Worm (Caenorhabditis elegans) whole organism, L4 larva: ENCODE data around the gene T20D4.15.
A peak's percentile ranks its signal among the peaks of the same experiment; 100 is the strongest.

Experiments used
- F10B5.3 ChIP-seq: sonication (generic microtip); optimal IDR thresholded peaks from 2 replicates; lab custom pipeline; 2016; ENCODE audit warnings: mild to moderate bottlenecking, missing genetic modification characterization, missing compliant biosample characterization
- ZK337.2 ChIP-seq: fragments of 200-800 bp; sonication (Bioruptor generic); IDR thresholded peaks from 2 replicates; pipeline ENCODE4 v1.3.6; 2022; ENCODE audit warnings: missing genetic modification reagents, missing genetic modification characterization, missing compliant biosample characterization
- aha-1 ChIP-seq: fragments of 150-350 bp; peaks from one replicate; lab custom pipeline; 2014; ENCODE audit warnings: missing biosample characterization, missing genetic modification characterization
- aly-2 ChIP-seq: sonication (generic microtip); optimal IDR thresholded peaks from 2 replicates; lab custom pipeline; 2018; ENCODE audit warnings: missing biosample characterization, missing genetic modification characterization
- ceh-20 ChIP-seq: fragments of 200-800 bp; sonication (Bioruptor generic); IDR thresholded peaks from 2 replicates; pipeline ENCODE4 v1.3.6; 2022; ENCODE audit warnings: missing genetic modification reagents, missing genetic modification characterization, missing compliant biosample characterization
- ceh-62 ChIP-seq: sonication (generic microtip); optimal IDR thresholded peaks from 2 replicates; lab custom pipeline; 2017; ENCODE audit warnings: missing biosample characterization, missing genetic modification characterization
- cey-2 ChIP-seq: sonication (generic microtip); optimal IDR thresholded peaks from 3 replicates; lab custom pipeline; 2017; ENCODE audit warnings: missing genetic modification characterization, mild to moderate bottlenecking, missing compliant biosample characterization, antibody characterized with exemption, borderline replicate concordance; ENCODE audit not compliant: insufficient read depth
- ctbp-1 ChIP-seq: fragments of 200-800 bp; sonication (Bioruptor generic); IDR thresholded peaks from 2 replicates; pipeline ENCODE4 v1.3.6; 2022; ENCODE audit warnings: missing genetic modification reagents, missing genetic modification characterization, missing compliant biosample characterization
- daf-16 ChIP-seq, 3 experiments: sonication (generic microtip); optimal IDR thresholded peaks; 2 replicates each; lab custom pipeline; 2016 to 2017; ENCODE audit warnings: missing genetic modification characterization in 3 of 3, missing genetic modification reagents in 3 of 3, mild to moderate bottlenecking in 2 of 3, missing compliant biosample characterization in 2 of 3, missing biosample characterization in 1 of 3, moderate library complexity in 1 of 3
- dmd-6 ChIP-seq: fragments of 200-800 bp; sonication (Bioruptor generic); IDR thresholded peaks from 2 replicates; pipeline ENCODE4 v1.3.6; 2022; ENCODE audit warnings: missing genetic modification reagents, missing genetic modification characterization, missing compliant biosample characterization
- dmd-8 ChIP-seq: fragments of 200-800 bp; sonication (Bioruptor generic); IDR thresholded peaks from 2 replicates; pipeline ENCODE4 v1.3.6; 2022; ENCODE audit warnings: missing genetic modification characterization, missing compliant biosample characterization
- dpl-1 ChIP-seq: fragments of 150-350 bp; optimal IDR thresholded peaks from 2 replicates; lab custom pipeline; 2014; ENCODE audit warnings: missing biosample characterization, missing genetic modification reagents, missing genetic modification characterization
- duxl-1 ChIP-seq: sonication (generic microtip); optimal IDR thresholded peaks from 2 replicates; lab custom pipeline; 2016; ENCODE audit warnings: mild to moderate bottlenecking, missing genetic modification characterization, moderate library complexity, missing compliant biosample characterization; ENCODE audit not compliant: poor library complexity
- egl-27 ChIP-seq: sonication (generic microtip); optimal IDR thresholded peaks from 3 replicates; lab custom pipeline; 2017; ENCODE audit warnings: missing biosample characterization, missing genetic modification reagents, missing genetic modification characterization
- egl-43 ChIP-seq: fragments of 200-800 bp; sonication (Bioruptor generic); IDR thresholded peaks from 2 replicates; pipeline ENCODE4 v1.3.6; 2022; ENCODE audit warnings: missing genetic modification reagents, missing genetic modification characterization, missing compliant biosample characterization
- fkh-10 ChIP-seq: fragments of 150-350 bp; optimal IDR thresholded peaks from 2 replicates; lab custom pipeline; 2014; ENCODE audit warnings: missing biosample characterization, missing genetic modification reagents, missing genetic modification characterization
- gei-8 ChIP-seq: fragments of 200-800 bp; sonication (Bioruptor generic); optimal IDR thresholded peaks from 2 replicates; lab custom pipeline; 2018; ENCODE audit warnings: mild to moderate bottlenecking, missing genetic modification characterization, missing compliant biosample characterization
- hif-1 ChIP-seq, 2 experiments: sonication (generic microtip); optimal IDR thresholded peaks; 2 replicates each; lab custom pipeline; 2016 to 2017; ENCODE audit warnings: missing compliant biosample characterization in 2 of 2, missing genetic modification characterization in 2 of 2, missing genetic modification reagents in 2 of 2, missing genotype in 2 of 2, mild to moderate bottlenecking in 1 of 2
- hlh-30 ChIP-seq: sonication (generic microtip); optimal IDR thresholded peaks from 2 replicates; lab custom pipeline; 2017; ENCODE audit warnings: antibody characterized with exemption, mild to moderate bottlenecking, missing genetic modification characterization, missing compliant biosample characterization; ENCODE audit not compliant: insufficient read depth
- hmg-1.1 ChIP-seq: fragments of 200-800 bp; sonication (Bioruptor generic); IDR thresholded peaks from 2 replicates; pipeline ENCODE4 v1.3.6; 2022; ENCODE audit warnings: missing genetic modification reagents, missing genetic modification characterization, missing compliant biosample characterization
- jun-1 ChIP-seq: fragments of 150-350 bp; optimal IDR thresholded peaks from 2 replicates; lab custom pipeline; 2014; ENCODE audit warnings: missing biosample characterization, missing genetic modification reagents, missing genetic modification characterization
- lim-7 ChIP-seq: fragments of 200-800 bp; sonication (Bioruptor generic); IDR thresholded peaks from 2 replicates; pipeline ENCODE4 v1.3.6; 2022; ENCODE audit warnings: missing genetic modification characterization, missing compliant biosample characterization
- lin-13 ChIP-seq: fragments of 150-350 bp; optimal IDR thresholded peaks from 2 replicates; lab custom pipeline; 2014; ENCODE audit warnings: missing biosample characterization, missing genetic modification reagents, missing genetic modification characterization
- lin-29 ChIP-seq: fragments of 200-800 bp; sonication (Bioruptor generic); IDR thresholded peaks from 2 replicates; pipeline ENCODE4 v1.3.6; 2022; ENCODE audit warnings: missing genetic modification reagents, missing genetic modification characterization, missing compliant biosample characterization
- lsy-2 ChIP-seq, 2 experiments: fragments of 150-350 bp in 1 of 2; sonication (generic microtip) in 1 of 2; optimal IDR thresholded peaks; 2 replicates each; lab custom pipeline; 2014 to 2017; ENCODE audit warnings: missing biosample characterization in 2 of 2, missing genetic modification characterization in 2 of 2
- madf-9 ChIP-seq: fragments of 200-800 bp; sonication (Bioruptor generic); conservative IDR thresholded peaks from 2 replicates; pipeline ENCODE4 v1.3.6; 2022; ENCODE audit warnings: missing genetic modification reagents, missing genetic modification characterization, missing compliant biosample characterization
- mep-1 ChIP-seq: fragments of 150-350 bp; sonication (generic microtip); optimal IDR thresholded peaks from 3 replicates; lab custom pipeline; 2014; ENCODE audit warnings: missing biosample characterization, missing genetic modification characterization
- mes-2 ChIP-seq: sonication (generic microtip); optimal IDR thresholded peaks from 2 replicates; lab custom pipeline; 2016; ENCODE audit warnings: missing genotype, mild to moderate bottlenecking, missing genetic modification characterization, missing compliant biosample characterization; ENCODE audit not compliant: poor library complexity, severe bottlenecking
- mxl-3 ChIP-seq: fragments of 200-800 bp; sonication (Bioruptor generic); optimal IDR thresholded peaks from 2 replicates; lab custom pipeline; 2018; ENCODE audit warnings: mild to moderate bottlenecking, missing genetic modification characterization, missing compliant biosample characterization
- nhr-10 ChIP-seq: fragments of 150-350 bp; optimal IDR thresholded peaks from 2 replicates; lab custom pipeline; 2014; ENCODE audit warnings: missing biosample characterization, missing genetic modification characterization
- nhr-102 ChIP-seq: sonication (generic microtip); optimal IDR thresholded peaks from 2 replicates; lab custom pipeline; 2016; ENCODE audit warnings: mild to moderate bottlenecking, missing genetic modification characterization, moderate library complexity, missing compliant biosample characterization
- nhr-11 ChIP-seq: fragments of 150-350 bp; optimal IDR thresholded peaks from 2 replicates; lab custom pipeline; 2014; ENCODE audit warnings: missing biosample characterization, missing genetic modification characterization
- nhr-28 ChIP-seq: fragments of 150-350 bp; optimal IDR thresholded peaks from 2 replicates; lab custom pipeline; 2014; ENCODE audit warnings: missing biosample characterization, missing genetic modification characterization
- nhr-48 ChIP-seq: sonication (generic microtip); optimal IDR thresholded peaks from 2 replicates; lab custom pipeline; 2016; ENCODE audit warnings: mild to moderate bottlenecking, missing genetic modification characterization, missing compliant biosample characterization
- nhr-6 ChIP-seq: fragments of 150-350 bp; optimal IDR thresholded peaks from 2 replicates; lab custom pipeline; 2014; ENCODE audit warnings: missing biosample characterization, missing genetic modification characterization
- nhr-76 ChIP-seq: fragments of 150-350 bp; optimal IDR thresholded peaks from 2 replicates; lab custom pipeline; 2014; ENCODE audit warnings: missing biosample characterization, missing genetic modification characterization
- nhr-77 ChIP-seq: fragments of 150-350 bp; optimal IDR thresholded peaks from 2 replicates; lab custom pipeline; 2014; ENCODE audit warnings: missing biosample characterization, missing genetic modification characterization
- pha-4 ChIP-seq, 2 experiments: fragments of 150-350 bp in 1 of 2; fragments of 200-800 bp in 1 of 2; sonication (Bioruptor generic) in 1 of 2; IDR thresholded peaks in 1 of 2; optimal IDR thresholded peaks in 1 of 2; 2 replicates each; pipeline versions ENCODE4 v1.3.6 to Lab custom; 2014 to 2022; ENCODE audit warnings: missing genetic modification characterization in 2 of 2, missing genetic modification reagents in 2 of 2, missing biosample characterization in 1 of 2, missing compliant biosample characterization in 1 of 2
- pqm-1 ChIP-seq: sonication (generic microtip); optimal IDR thresholded peaks from 2 replicates; lab custom pipeline; 2017; ENCODE audit warnings: missing biosample characterization, missing genetic modification characterization
- rbr-2 ChIP-seq: sonication (generic microtip); optimal IDR thresholded peaks from 2 replicates; lab custom pipeline; 2016; ENCODE audit warnings: missing genotype, missing genetic modification characterization, missing compliant biosample characterization
- set-16 ChIP-seq: fragments of 200-800 bp; sonication (Bioruptor generic); IDR thresholded peaks from 2 replicates; pipeline ENCODE4 v1.3.6; 2022; ENCODE audit warnings: missing genetic modification reagents, missing genetic modification characterization, missing compliant biosample characterization
- tag-97 ChIP-seq: fragments of 200-800 bp; sonication (Bioruptor generic); IDR thresholded peaks from 2 replicates; pipeline ENCODE4 v1.3.6; 2022; ENCODE audit warnings: missing genetic modification characterization, missing compliant biosample characterization
- tra-1 ChIP-seq: fragments of 200-800 bp; sonication (Bioruptor generic); IDR thresholded peaks from 2 replicates; pipeline ENCODE4 v1.3.6; 2022; ENCODE audit warnings: missing genetic modification reagents, missing genetic modification characterization, missing compliant biosample characterization
- unc-39 ChIP-seq: sonication (generic microtip); optimal IDR thresholded peaks from 2 replicates; lab custom pipeline; 2017; ENCODE audit warnings: missing biosample characterization, missing genetic modification characterization
- unc-62 ChIP-seq, 3 experiments: fragments of 150-350 bp in 1 of 3; sonication (generic microtip); optimal IDR thresholded peaks in 2 of 3; peaks in 1 of 3; 1 replicate in 1 of 3; 2 replicates in 2 of 3; lab custom pipeline; 2014 to 2017; ENCODE audit warnings: missing biosample characterization in 3 of 3, missing genetic modification characterization in 3 of 3, missing genetic modification reagents in 3 of 3, missing genotype in 1 of 3
- zfp-2 ChIP-seq: sonication (generic microtip); optimal IDR thresholded peaks from 2 replicates; lab custom pipeline; 2016; ENCODE audit warnings: mild to moderate bottlenecking, missing genetic modification characterization, missing compliant biosample characterization
- ztf-7 ChIP-seq: fragments of 150-350 bp; optimal IDR thresholded peaks from 2 replicates; lab custom pipeline; 2014; ENCODE audit warnings: missing biosample characterization, missing genetic modification characterization

The T20D4.15 gene

DNA sequence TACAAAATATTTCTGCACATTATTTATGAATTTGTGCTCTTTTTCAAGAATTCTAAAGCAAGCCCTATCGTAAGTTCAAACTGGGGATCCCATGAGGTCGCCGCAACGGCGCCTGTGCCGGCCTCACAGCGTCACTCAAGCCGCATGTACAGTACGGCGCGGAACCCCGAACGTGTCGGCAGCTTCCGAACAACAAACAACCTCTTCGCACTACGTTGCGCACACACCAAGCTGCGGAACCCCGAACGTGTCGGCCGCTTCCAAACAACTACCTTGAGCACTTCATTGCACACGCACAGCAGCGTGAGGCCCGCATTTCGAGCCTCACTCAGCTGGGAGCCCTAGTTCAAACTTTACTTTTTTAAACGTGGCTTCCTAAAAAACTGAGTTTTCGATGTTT lies 479 bp downstream of the T20D4.15 start:
- TF ChIP-seq ctbp-1 (GFP tag; lab: Robert Waterston, UW): no peak
- TF ChIP-seq nhr-10: no peak
- TF ChIP-seq ceh-62 (tag; lab: Kevin White, UChicago): no peak
- no peak for TF ChIP-seq dmd-8 (GFP tag; lab: Robert Waterston, UW)
- TF ChIP-seq egl-43: 0 out of 2 replicates have a peak, but pooled peaks have one; percentile 4
- TF ChIP-seq set-16 (GFP tag; lab: Robert Waterston, UW): peak; percentile 72
- TF ChIP-seq F10B5.3: no peak
- no peak for TF ChIP-seq egl-27 (tag; lab: Kevin White, UChicago)
- TF ChIP-seq madf-9 (GFP tag; lab: Robert Waterston, UW): no peak
- no peak for TF ChIP-seq tag-97

DNA sequence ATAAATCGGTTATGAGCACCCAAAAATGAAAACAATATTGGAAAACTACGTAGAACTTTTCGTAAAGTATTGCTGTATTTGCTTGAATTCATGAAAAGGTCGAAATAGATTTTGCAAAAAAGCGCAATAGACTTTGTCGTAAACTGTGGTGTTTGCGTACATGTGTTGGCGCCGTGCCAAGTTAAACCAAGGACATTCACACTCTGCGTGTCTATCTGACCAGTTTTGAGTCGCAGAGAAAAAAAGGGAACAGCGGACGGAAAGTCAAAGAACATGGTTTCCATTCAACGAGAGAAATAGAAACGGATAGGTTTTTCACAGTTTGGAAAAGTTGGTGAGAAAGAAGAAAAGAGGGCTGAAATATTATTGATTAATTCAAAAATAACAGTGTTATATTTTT lies 3.5 kb downstream of the T20D4.15 start:
- peak; percentile 7 for TF ChIP-seq zfp-2 (tag; lab: Kevin White, UChicago)
- no peak for TF ChIP-seq set-16 (GFP tag; lab: Robert Waterston, UW)
- peak; percentile 78 for TF ChIP-seq duxl-1 (tag; lab: Kevin White, UChicago)
- 0 out of 2 replicates have a peak, but pooled peaks have one; percentile 31 for TF ChIP-seq tra-1 (GFP tag; lab: Robert Waterston, UW)
- TF ChIP-seq lim-7 (GFP tag; lab: Robert Waterston, UW): no peak
- no peak for TF ChIP-seq ZK337.2 (GFP tag; lab: Robert Waterston, UW)
- peak; percentile 71 for TF ChIP-seq rbr-2 (tag; lab: Kevin White, UChicago)
- peak; percentile 94 for TF ChIP-seq dmd-6
- peak in 1 of 2 experiments; percentile 67 for TF ChIP-seq unc-62 (GFP tag; optimal IDR thresholded peaks at IDR 0.05 in 1 of 2; lab: Kevin White, UChicago)
- no peak for TF ChIP-seq unc-62 (tag; optimal IDR thresholded peaks at IDR 0.05; lab: Kevin White, UChicago)
- TF ChIP-seq aha-1 (tag; lab: Kevin White, UChicago): peak; percentile 95
- peak; percentile 57; the same call in 1 of the 2 replicates for TF ChIP-seq ctbp-1 (GFP tag; lab: Robert Waterston, UW)
- TF ChIP-seq nhr-10: peak; percentile 12
- peak in 1 of 2 experiments; percentile 49 for TF ChIP-seq hif-1 (tag; optimal IDR thresholded peaks at IDR 0.05; lab: Kevin White, UChicago)
- peak; percentile 75 to 87 for TF ChIP-seq lsy-2 (tag; optimal IDR thresholded peaks at IDR 0.05; lab: Kevin White, UChicago)
- TF ChIP-seq unc-39 (tag; lab: Kevin White, UChicago): no peak
- TF ChIP-seq nhr-28 (tag; lab: Kevin White, UChicago): peak; percentile 94
- TF ChIP-seq nhr-77 (tag; lab: Kevin White, UChicago): peak; percentile 53
- TF ChIP-seq mep-1 (tag; lab: Kevin White, UChicago): peak; percentile 85
- TF ChIP-seq ztf-7: no peak
- peak; percentile 75 for TF ChIP-seq mes-2
- peak; percentile 45 for TF ChIP-seq jun-1 (tag; lab: Kevin White, UChicago)
- TF ChIP-seq nhr-102: no peak
- no peak for TF ChIP-seq lin-29 (GFP tag; lab: Robert Waterston, UW)
- no peak for TF ChIP-seq pqm-1
- peak; percentile 86 for TF ChIP-seq nhr-6 (tag; lab: Kevin White, UChicago)
- peak; percentile 69 for TF ChIP-seq dpl-1 (GFP tag; lab: Kevin White, UChicago)
- TF ChIP-seq pha-4 (GFP tag; IDR thresholded peaks at IDR 0.05; lab: Robert Waterston, UW): no peak
- TF ChIP-seq pha-4 (tag; optimal IDR thresholded peaks at IDR 0.05; lab: Kevin White, UChicago): peak; percentile 70
- peak; percentile 83 for TF ChIP-seq nhr-11 (tag; lab: Kevin White, UChicago)
- peak in 1 of 2 experiments; percentile 43 for TF ChIP-seq daf-16 (GFP tag; optimal IDR thresholded peaks at IDR 0.05; lab: Kevin White, UChicago)
- no peak for TF ChIP-seq daf-16 (tag; optimal IDR thresholded peaks at IDR 0.05; lab: Kevin White, UChicago)
- peak; percentile 87 for TF ChIP-seq mxl-3
- peak; percentile 49; the same call in 1 of the 2 replicates for TF ChIP-seq ceh-20 (GFP tag; lab: Robert Waterston, UW)
- no peak for TF ChIP-seq aly-2
- TF ChIP-seq hlh-30: peak; percentile 73
- TF ChIP-seq hmg-1.1 (GFP tag; lab: Robert Waterston, UW): peak; percentile 78
- 0 out of 2 replicates have a peak, but pooled peaks have one; percentile 30 for TF ChIP-seq madf-9 (GFP tag; lab: Robert Waterston, UW)
- no peak for TF ChIP-seq egl-43
- TF ChIP-seq nhr-48 (tag; lab: Kevin White, UChicago): peak; percentile 96
- peak; percentile 12 for TF ChIP-seq fkh-10 (GFP tag; lab: Kevin White, UChicago)
- TF ChIP-seq cey-2 (tag; lab: Kevin White, UChicago): peak; percentile 18
- peak; percentile 38 for TF ChIP-seq lin-13 (GFP tag; lab: Kevin White, UChicago)
- TF ChIP-seq gei-8 (GFP tag; lab: Kevin White, UChicago): no peak
- TF ChIP-seq nhr-76 (tag; lab: Kevin White, UChicago): peak; percentile 62
